Fruit fly (Drosophila melanogaster) whole organism, embryonic: ENCODE measurements around the gene CG3277.

Experiments
- B-H1 ChIP-seq: fragments of 200-800 bp; sonication (Bioruptor generic); IDR thresholded peaks from 3 replicates; pipeline ENCODE4 v1.3.6; 2022; ENCODE audit warnings: missing biosample characterization, missing genetic modification characterization
- C15 ChIP-seq: fragments of 200-800 bp; sonication (Bioruptor generic); IDR thresholded peaks from 3 replicates; pipeline ENCODE4 v1.3.6; 2022; ENCODE audit warnings: missing biosample characterization, missing genetic modification characterization
- CG10543 ChIP-seq: fragments of 200-800 bp; sonication (Bioruptor generic); optimal IDR thresholded peaks from 3 replicates; lab custom pipeline; 2017; ENCODE audit warnings: missing biosample characterization, mild to moderate bottlenecking, missing genetic modification characterization, moderate library complexity
- CG12155 ChIP-seq: fragments of 200-800 bp; sonication (Bioruptor generic); optimal IDR thresholded peaks from 3 replicates; lab custom pipeline; 2016; ENCODE audit warnings: missing biosample characterization, missing genetic modification characterization
- CG14710 ChIP-seq: fragments of 200-800 bp; sonication (Bioruptor generic); optimal IDR thresholded peaks from 3 replicates; lab custom pipeline; 2019; ENCODE audit warnings: missing biosample characterization, mild to moderate bottlenecking, missing genetic modification characterization, moderate library complexity
- CG15073 ChIP-seq: fragments of 200-800 bp; sonication (Bioruptor generic); optimal IDR thresholded peaks from 2 replicates; lab custom pipeline; 2016; ENCODE audit warnings: missing biosample characterization, missing genetic modification characterization
- CG1647 ChIP-seq: fragments of 200-800 bp; sonication (Bioruptor generic); optimal IDR thresholded peaks from 3 replicates; lab custom pipeline; 2016; ENCODE audit warnings: missing biosample characterization, missing genetic modification characterization
- CG17359 ChIP-seq: fragments of 200-800 bp; sonication (Bioruptor generic); optimal IDR thresholded peaks from 3 replicates; lab custom pipeline; 2018; ENCODE audit warnings: missing biosample characterization, mild to moderate bottlenecking, missing genetic modification characterization, moderate library complexity
- CG17361 ChIP-seq: fragments of 200-800 bp; sonication (Bioruptor generic); IDR thresholded peaks from 3 replicates; pipeline ENCODE4 v1.3.6; 2022; ENCODE audit warnings: missing biosample characterization, missing genetic modification characterization
- CG17385 ChIP-seq: fragments of 200-800 bp; sonication (Bioruptor generic); optimal IDR thresholded peaks from 3 replicates; lab custom pipeline; 2018; ENCODE audit warnings: missing biosample characterization, mild to moderate bottlenecking, missing genetic modification characterization
- CG18476 ChIP-seq: fragments of 200-800 bp; sonication (Bioruptor generic); optimal IDR thresholded peaks from 2 replicates; lab custom pipeline; 2016; ENCODE audit warnings: missing biosample characterization, mild to moderate bottlenecking, missing genetic modification characterization
- CG2889 ChIP-seq: fragments of 200-800 bp; sonication (Bioruptor generic); IDR thresholded peaks from 3 replicates; pipeline ENCODE4 v1.3.6; 2022; ENCODE audit warnings: missing biosample characterization, missing genetic modification characterization
- CG34224 ChIP-seq: fragments of 200-800 bp; sonication (Bioruptor generic); IDR thresholded peaks from 3 replicates; pipeline ENCODE4 v1.3.6; 2022; ENCODE audit warnings: missing biosample characterization, missing genetic modification characterization; ENCODE audit not compliant: partially characterized antibody
- CG4328 ChIP-seq: fragments of 200-800 bp; sonication (Bioruptor generic); optimal IDR thresholded peaks from 3 replicates; lab custom pipeline; 2017; ENCODE audit warnings: missing biosample characterization, missing genetic modification reagents, missing genetic modification characterization
- CG6175 ChIP-seq: fragments of 200-800 bp; sonication (Bioruptor generic); IDR thresholded peaks from 3 replicates; pipeline ENCODE4 v1.3.6; 2022; ENCODE audit warnings: missing biosample characterization, missing genetic modification characterization
- CG6765 ChIP-seq: fragments of 200-800 bp; sonication (Bioruptor generic); optimal IDR thresholded peaks from 3 replicates; lab custom pipeline; 2017; ENCODE audit warnings: missing biosample characterization, mild to moderate bottlenecking, missing genetic modification characterization
- CG7357 ChIP-seq: fragments of 200-800 bp; sonication (Bioruptor generic); IDR thresholded peaks from 3 replicates; pipeline ENCODE4 v1.3.6; 2022; ENCODE audit warnings: missing biosample characterization, missing genetic modification characterization
- CG8089 ChIP-seq: fragments of 200-800 bp; sonication (Bioruptor generic); optimal IDR thresholded peaks from 3 replicates; lab custom pipeline; 2016; ENCODE audit warnings: missing biosample characterization, missing genetic modification characterization
- CG9215 ChIP-seq: fragments of 200-800 bp; sonication (Bioruptor generic); IDR thresholded peaks from 2 replicates; pipeline ENCODE4 v1.3.6; 2022; ENCODE audit warnings: missing biosample characterization, missing genetic modification characterization
- CTCF ChIP-seq: fragments of 200-800 bp; sonication (Bioruptor generic); optimal IDR thresholded peaks from 2 replicates; lab custom pipeline; 2017; ENCODE audit warnings: missing biosample characterization, mild to moderate bottlenecking, missing genetic modification characterization, moderate library complexity
- ERR ChIP-seq: fragments of 200-800 bp; sonication (Bioruptor generic); optimal IDR thresholded peaks from 2 replicates; lab custom pipeline; 2016; ENCODE audit warnings: missing biosample characterization, missing genetic modification characterization
- HLH3B ChIP-seq: fragments of 200-800 bp; sonication (Bioruptor generic); IDR thresholded peaks from 2 replicates; pipeline ENCODE4 v1.3.6; 2022; ENCODE audit warnings: missing biosample characterization, missing genetic modification characterization
- HLH54F ChIP-seq: fragments of 200-800 bp; sonication (Bioruptor generic); optimal IDR thresholded peaks from 3 replicates; lab custom pipeline; 2016; ENCODE audit warnings: missing biosample characterization, missing genetic modification characterization
- Mad ChIP-seq: fragments of 200-800 bp; sonication (Bioruptor generic); optimal IDR thresholded peaks from 2 replicates; lab custom pipeline; 2016; ENCODE audit warnings: missing biosample characterization, missing genetic modification characterization
- Mes4 ChIP-seq: fragments of 200-800 bp; sonication (Bioruptor generic); optimal IDR thresholded peaks from 2 replicates; lab custom pipeline; 2016; ENCODE audit warnings: missing biosample characterization, missing genetic modification characterization
- Oaz ChIP-seq: fragments of 200-800 bp; sonication (Bioruptor generic); IDR thresholded peaks from 2 replicates; pipeline ENCODE4 v1.3.6; 2022; ENCODE audit warnings: missing biosample characterization, missing genetic modification characterization
- Ssrp ChIP-seq: fragments of 200-800 bp; sonication (Bioruptor generic); optimal IDR thresholded peaks from 2 replicates; lab custom pipeline; 2018; ENCODE audit warnings: missing biosample characterization, mild to moderate bottlenecking, missing genetic modification characterization, moderate library complexity
- Usf ChIP-seq: fragments of 200-800 bp; sonication (Bioruptor generic); optimal IDR thresholded peaks from 2 replicates; lab custom pipeline; 2017; ENCODE audit warnings: missing genotype, missing biosample characterization, missing genetic modification characterization
- ac ChIP-seq: fragments of 200-800 bp; sonication (Bioruptor generic); optimal IDR thresholded peaks from 3 replicates; lab custom pipeline; 2017; ENCODE audit warnings: missing biosample characterization, mild to moderate bottlenecking, missing genetic modification characterization
- ase ChIP-seq: fragments of 200-800 bp; sonication (Bioruptor generic); IDR thresholded peaks from 3 replicates; pipeline ENCODE4 v1.3.6; 2022; ENCODE audit warnings: missing biosample characterization, missing genetic modification characterization
- bigmax ChIP-seq: fragments of 200-800 bp; sonication (Bioruptor generic); optimal IDR thresholded peaks from 2 replicates; lab custom pipeline; 2018; ENCODE audit warnings: missing biosample characterization, mild to moderate bottlenecking, missing genetic modification characterization
- crp ChIP-seq, 2 experiments: fragments of 200-800 bp; sonication (Bioruptor generic); optimal IDR thresholded peaks; 2 replicates in 1 of 2; 3 replicates in 1 of 2; lab custom pipeline; 2017; ENCODE audit warnings: missing biosample characterization in 2 of 2, missing genetic modification characterization in 2 of 2, mild to moderate bottlenecking in 1 of 2, moderate library complexity in 1 of 2
- disco-r ChIP-seq: fragments of 200-800 bp; sonication (Bioruptor generic); optimal IDR thresholded peaks from 2 replicates; lab custom pipeline; 2016; ENCODE audit warnings: missing biosample characterization, missing genetic modification characterization
- gem ChIP-seq: fragments of 200-800 bp; sonication (Bioruptor generic); optimal IDR thresholded peaks from 2 replicates; lab custom pipeline; 2019; ENCODE audit warnings: missing biosample characterization, mild to moderate bottlenecking, missing genetic modification characterization, moderate library complexity
- grau ChIP-seq: fragments of 200-800 bp; optimal IDR thresholded peaks from 3 replicates; lab custom pipeline; 2019; ENCODE audit warnings: missing biosample characterization, mild to moderate bottlenecking, missing genetic modification characterization, moderate library complexity
- grn ChIP-seq: fragments of 200-800 bp; sonication (Bioruptor generic); optimal IDR thresholded peaks from 3 replicates; lab custom pipeline; 2017; ENCODE audit warnings: missing biosample characterization, missing genetic modification characterization
- gsb-n ChIP-seq: fragments of 200-800 bp; sonication (Bioruptor generic); optimal IDR thresholded peaks from 3 replicates; lab custom pipeline; 2018; ENCODE audit warnings: missing biosample characterization, mild to moderate bottlenecking, missing genetic modification characterization
- hb ChIP-seq: fragments of 200-800 bp; sonication (Bioruptor generic); IDR thresholded peaks from 3 replicates; pipeline ENCODE4 v1.3.6; 2022; ENCODE audit warnings: missing biosample characterization, missing genetic modification characterization; ENCODE audit not compliant: partially characterized antibody
- lab ChIP-seq: fragments of 200-800 bp; sonication (Bioruptor generic); optimal IDR thresholded peaks from 3 replicates; lab custom pipeline; 2017; ENCODE audit warnings: missing biosample characterization, missing genetic modification characterization, mild to moderate bottlenecking, moderate library complexity, missing genetic modification reagents
- peb ChIP-seq: fragments of 200-800 bp; sonication (Bioruptor generic); IDR thresholded peaks from 2 replicates; pipeline ENCODE4 v1.3.6; 2022; ENCODE audit warnings: missing biosample characterization, missing genetic modification characterization
- pho ChIP-seq: fragments of 200-800 bp; sonication (Bioruptor generic); optimal IDR thresholded peaks from 2 replicates; lab custom pipeline; 2016; ENCODE audit warnings: missing biosample characterization, missing genetic modification characterization
- prd ChIP-seq, 3 experiments: fragments of >200 bp in 2 of 3; fragments of 200-800 bp in 1 of 3; sonication (Bioruptor generic) in 1 of 3; optimal IDR thresholded peaks in 2 of 3; IDR thresholded peaks in 1 of 3; 2 replicates in 2 of 3; 3 replicates in 1 of 3; pipeline versions ENCODE4 v1.3.6 to Lab custom; 2017 to 2022; ENCODE audit warnings: missing biosample characterization in 1 of 3, missing genetic modification characterization in 1 of 3
- psq ChIP-seq: fragments of 200-800 bp; sonication (Bioruptor generic); optimal IDR thresholded peaks from 2 replicates; lab custom pipeline; 2017; ENCODE audit warnings: missing biosample characterization, missing genetic modification characterization
- ro ChIP-seq: fragments of 200-800 bp; sonication (Bioruptor generic); IDR thresholded peaks from 2 replicates; pipeline ENCODE4 v1.3.6; 2022; ENCODE audit warnings: missing biosample characterization, missing genetic modification characterization
- so ChIP-seq: fragments of 200-800 bp; sonication (Bioruptor generic); IDR thresholded peaks from 3 replicates; pipeline ENCODE4 v1.3.6; 2022; ENCODE audit warnings: missing biosample characterization, missing genetic modification characterization
- tup ChIP-seq: fragments of 200-800 bp; sonication (Bioruptor generic); optimal IDR thresholded peaks from 2 replicates; lab custom pipeline; 2016; ENCODE audit warnings: missing biosample characterization, mild to moderate bottlenecking, missing genetic modification characterization, moderate library complexity
- twi ChIP-seq: fragments of 200-800 bp; optimal IDR thresholded peaks from 2 replicates; lab custom pipeline; 2019; ENCODE audit warnings: missing biosample characterization, mild to moderate bottlenecking, missing genetic modification characterization, moderate library complexity
- tx ChIP-seq: fragments of 200-800 bp; sonication (Bioruptor generic); optimal IDR thresholded peaks from 2 replicates; lab custom pipeline; 2016; ENCODE audit warnings: missing biosample characterization, missing genetic modification characterization
- unpg ChIP-seq: fragments of 200-800 bp; sonication (Bioruptor generic); optimal IDR thresholded peaks from 3 replicates; lab custom pipeline; 2018; ENCODE audit warnings: missing biosample characterization, mild to moderate bottlenecking, missing genetic modification characterization, moderate library complexity
- yki ChIP-seq: fragments of >200 bp; optimal IDR thresholded peaks from 3 replicates; lab custom pipeline; 2018

The CG3277 gene

dm6 chr2L:3302958-3303842, 700 bp upstream of the CG3277 start, which contains the start of gene CG9663 (continued):
- TF ChIP-seq psq (GFP tag; lab: Kevin White, UChicago) (no peak), ro (GFP tag; lab: Robert Waterston, UW) (no peak), grau (no peak), yki (peak; percentile 26), so (GFP tag; lab: Robert Waterston, UW) (peak; percentile 42; the same call in 1 of the 3 replicates), CG17361 (GFP tag; lab: Robert Waterston, UW) (no peak), C15 (GFP tag; lab: Robert Waterston, UW) (no peak), peb (GFP tag; lab: Robert Waterston, UW) (no peak), ERR (GFP tag; lab: Kevin White, UChicago) (peak; percentile 19), crp (GFP tag; optimal IDR thresholded peaks at IDR 0.05; lab: Kevin White, UChicago) (peak; percentile 14 to 82), CG8089 (GFP tag; lab: Kevin White, UChicago) (no peak), HLH3B (GFP tag; lab: Robert Waterston, UW) (peak; percentile 40; the same call in 1 of the 2 replicates), CG18476 (GFP tag; lab: Kevin White, UChicago) (no peak), hb (no peak), CTCF (GFP tag; lab: Kevin White, UChicago) (no peak), HLH54F (GFP tag; lab: Kevin White, UChicago) (no peak), unpg (peak; percentile 36), tup (GFP tag; lab: Kevin White, UChicago) (no peak), CG7357 (GFP tag; lab: Robert Waterston, UW) (no peak), gsb-n (tag; lab: Kevin White, UChicago) (no peak), CG17359 (tag; lab: Kevin White, UChicago) (no peak), B-H1 (GFP tag; lab: Robert Waterston, UW) (peak; percentile 28; the same call in 1 of the 3 replicates), lab (GFP tag; lab: Kevin White, UChicago) (peak; percentile 62), CG6765 (GFP tag; lab: Kevin White, UChicago) (peak; percentile 14), disco-r (no peak), twi (tag; lab: Kevin White, UChicago) (peak; percentile 6), CG4328 (GFP tag; lab: Kevin White, UChicago) (no peak), CG34224 (GFP tag; lab: Robert Waterston, UW) (peak; percentile 60), CG2889 (GFP tag; lab: Robert Waterston, UW) (no peak), tx (GFP tag; lab: Kevin White, UChicago) (peak; percentile 9), Oaz (no peak), ase (no peak), Usf (GFP tag; lab: Kevin White, UChicago) (no peak), Mad (GFP tag; lab: Kevin White, UChicago) (no peak), CG9215 (GFP tag; lab: Robert Waterston, UW) (peak; percentile 99), CG14710 (tag; lab: Kevin White, UChicago) (peak; percentile 77), CG17385 (GFP tag; lab: Kevin White, UChicago) (peak; percentile 35), CG12155 (GFP tag; lab: Kevin White, UChicago) (no peak), CG6175 (GFP tag; lab: Robert Waterston, UW) (no peak), Ssrp (tag; lab: Kevin White, UChicago) (no peak), ac (GFP tag; lab: Kevin White, UChicago) (no peak), grn (GFP tag; lab: Kevin White, UChicago) (peak; percentile 87), CG10543 (GFP tag; lab: Kevin White, UChicago) (peak; percentile 73), gem (tag; lab: Kevin White, UChicago) (peak; percentile 5), Mes4 (GFP tag; lab: Kevin White, UChicago) (peak; percentile 3), bigmax (GFP tag; lab: Kevin White, UChicago) (no peak), CG1647 (no peak), prd (optimal IDR thresholded peaks at IDR 0.05; lab: Kevin White, UChicago) (no peak), prd (GFP tag; IDR thresholded peaks at IDR 0.05; lab: Robert Waterston, UW) (0 out of 3 replicates have a peak, but pooled peaks have one; percentile 9), CG15073 (GFP tag; lab: Kevin White, UChicago) (peak; percentile 25), pho (no peak)
